Worm (Caenorhabditis elegans) whole organism, L4 larva: ENCODE measurements around the gene crh-1.

Experiments used
- ZK337.2 ChIP-seq: fragments of 200-800 bp; sonication (Bioruptor generic); IDR thresholded peaks from 2 replicates; pipeline ENCODE4 v1.3.6; 2022; ENCODE audit warnings: missing genetic modification reagents, missing genetic modification characterization, missing compliant biosample characterization
- ama-1 ChIP-seq: fragments of 150-350 bp; optimal IDR thresholded peaks from 2 replicates; lab custom pipeline; 2014; ENCODE audit warnings: inconsistent platforms, mixed read lengths
- arid-1 ChIP-seq: fragments of 200-800 bp; sonication (Bioruptor generic); conservative IDR thresholded peaks from 2 replicates; pipeline ENCODE4 v1.3.6; 2022; ENCODE audit warnings: missing genetic modification reagents, missing genetic modification characterization, missing compliant biosample characterization
- ceh-28 ChIP-seq: fragments of 150-350 bp; optimal IDR thresholded peaks from 2 replicates; lab custom pipeline; 2014; ENCODE audit warnings: missing biosample characterization, missing genetic modification reagents, missing genetic modification characterization
- ceh-44 ChIP-seq: fragments of 200-800 bp; sonication (Bioruptor generic); IDR thresholded peaks from 2 replicates; pipeline ENCODE4 v1.3.6; 2022; ENCODE audit warnings: missing genetic modification reagents, missing genetic modification characterization, missing compliant biosample characterization
- ces-1 ChIP-seq: fragments of 150-350 bp; sonication (generic microtip); optimal IDR thresholded peaks from 4 replicates; lab custom pipeline; 2014; ENCODE audit warnings: missing biosample characterization, missing genetic modification reagents, missing genetic modification characterization
- daf-12 ChIP-seq: fragments of 150-350 bp; optimal IDR thresholded peaks from 2 replicates; lab custom pipeline; 2014; ENCODE audit warnings: missing biosample characterization, missing genetic modification reagents, missing genetic modification characterization
- daf-16 ChIP-seq, 3 experiments: sonication (generic microtip); optimal IDR thresholded peaks; 2 replicates each; lab custom pipeline; 2016 to 2017; ENCODE audit warnings: missing genetic modification characterization in 3 of 3, missing genetic modification reagents in 3 of 3, mild to moderate bottlenecking in 2 of 3, missing compliant biosample characterization in 2 of 3, missing biosample characterization in 1 of 3, moderate library complexity in 1 of 3
- dmd-6 ChIP-seq: fragments of 200-800 bp; sonication (Bioruptor generic); IDR thresholded peaks from 2 replicates; pipeline ENCODE4 v1.3.6; 2022; ENCODE audit warnings: missing genetic modification reagents, missing genetic modification characterization, missing compliant biosample characterization
- dpl-1 ChIP-seq: fragments of 150-350 bp; optimal IDR thresholded peaks from 2 replicates; lab custom pipeline; 2014; ENCODE audit warnings: missing biosample characterization, missing genetic modification reagents, missing genetic modification characterization
- dve-1 ChIP-seq: sonication (generic microtip); optimal IDR thresholded peaks from 2 replicates; lab custom pipeline; 2017; ENCODE audit warnings: antibody characterized with exemption, mild to moderate bottlenecking, missing genetic modification characterization, missing compliant biosample characterization; ENCODE audit not compliant: insufficient read depth
- fkh-10 ChIP-seq: fragments of 150-350 bp; optimal IDR thresholded peaks from 2 replicates; lab custom pipeline; 2014; ENCODE audit warnings: missing biosample characterization, missing genetic modification reagents, missing genetic modification characterization
- hlh-11 ChIP-seq: fragments of 200-800 bp; sonication (Bioruptor generic); optimal IDR thresholded peaks from 2 replicates; lab custom pipeline; 2018; ENCODE audit warnings: mild to moderate bottlenecking, missing genetic modification characterization, missing compliant biosample characterization
- hlh-30 ChIP-seq: sonication (generic microtip); optimal IDR thresholded peaks from 2 replicates; lab custom pipeline; 2017; ENCODE audit warnings: antibody characterized with exemption, mild to moderate bottlenecking, missing genetic modification characterization, missing compliant biosample characterization; ENCODE audit not compliant: insufficient read depth
- hmg-1.1 ChIP-seq: fragments of 200-800 bp; sonication (Bioruptor generic); IDR thresholded peaks from 2 replicates; pipeline ENCODE4 v1.3.6; 2022; ENCODE audit warnings: missing genetic modification reagents, missing genetic modification characterization, missing compliant biosample characterization
- jun-1 ChIP-seq: fragments of 150-350 bp; optimal IDR thresholded peaks from 2 replicates; lab custom pipeline; 2014; ENCODE audit warnings: missing biosample characterization, missing genetic modification reagents, missing genetic modification characterization
- lin-1 ChIP-seq: fragments of 200-800 bp; sonication (Bioruptor generic); IDR thresholded peaks from 2 replicates; pipeline ENCODE4 v1.3.6; 2022; ENCODE audit warnings: missing genetic modification reagents, missing genetic modification characterization, missing compliant biosample characterization
- lin-13 ChIP-seq: fragments of 150-350 bp; optimal IDR thresholded peaks from 2 replicates; lab custom pipeline; 2014; ENCODE audit warnings: missing biosample characterization, missing genetic modification reagents, missing genetic modification characterization
- lin-38 ChIP-seq: fragments of 200-800 bp; sonication (Bioruptor generic); IDR thresholded peaks from 2 replicates; pipeline ENCODE4 v1.3.6; 2022; ENCODE audit warnings: missing genetic modification reagents, missing genetic modification characterization, missing compliant biosample characterization
- lin-39 ChIP-seq: fragments of 150-350 bp; optimal IDR thresholded peaks from 2 replicates; lab custom pipeline; 2014; ENCODE audit warnings: missing biosample characterization, missing genetic modification reagents, missing genetic modification characterization
- lsy-2 ChIP-seq, 2 experiments: fragments of 150-350 bp in 1 of 2; sonication (generic microtip) in 1 of 2; optimal IDR thresholded peaks; 2 replicates each; lab custom pipeline; 2014 to 2017; ENCODE audit warnings: missing biosample characterization in 2 of 2, missing genetic modification characterization in 2 of 2
- madf-5 ChIP-seq, 2 experiments: fragments of 200-800 bp; sonication (Bioruptor generic); IDR thresholded peaks; 2 replicates each; pipeline ENCODE4 v1.3.6; 2022; ENCODE audit warnings: missing compliant biosample characterization in 2 of 2, missing genetic modification characterization in 2 of 2
- madf-9 ChIP-seq: fragments of 200-800 bp; sonication (Bioruptor generic); conservative IDR thresholded peaks from 2 replicates; pipeline ENCODE4 v1.3.6; 2022; ENCODE audit warnings: missing genetic modification reagents, missing genetic modification characterization, missing compliant biosample characterization
- mdl-1 ChIP-seq, 2 experiments: fragments of 150-350 bp in 1 of 2; sonication (generic microtip) in 1 of 2; optimal IDR thresholded peaks; 2 replicates each; lab custom pipeline; 2014 to 2017; ENCODE audit warnings: missing biosample characterization in 2 of 2, missing genetic modification characterization in 2 of 2
- mep-1 ChIP-seq: fragments of 150-350 bp; sonication (generic microtip); optimal IDR thresholded peaks from 3 replicates; lab custom pipeline; 2014; ENCODE audit warnings: missing biosample characterization, missing genetic modification characterization
- mes-2 ChIP-seq: sonication (generic microtip); optimal IDR thresholded peaks from 2 replicates; lab custom pipeline; 2016; ENCODE audit warnings: missing genotype, mild to moderate bottlenecking, missing genetic modification characterization, missing compliant biosample characterization; ENCODE audit not compliant: poor library complexity, severe bottlenecking
- nhr-102 ChIP-seq: sonication (generic microtip); optimal IDR thresholded peaks from 2 replicates; lab custom pipeline; 2016; ENCODE audit warnings: mild to moderate bottlenecking, missing genetic modification characterization, moderate library complexity, missing compliant biosample characterization
- nhr-28 ChIP-seq: fragments of 150-350 bp; optimal IDR thresholded peaks from 2 replicates; lab custom pipeline; 2014; ENCODE audit warnings: missing biosample characterization, missing genetic modification characterization
- nhr-6 ChIP-seq: fragments of 150-350 bp; optimal IDR thresholded peaks from 2 replicates; lab custom pipeline; 2014; ENCODE audit warnings: missing biosample characterization, missing genetic modification characterization
- nhr-77 ChIP-seq: fragments of 150-350 bp; optimal IDR thresholded peaks from 2 replicates; lab custom pipeline; 2014; ENCODE audit warnings: missing biosample characterization, missing genetic modification characterization
- pha-4 ChIP-seq, 2 experiments: fragments of 150-350 bp in 1 of 2; fragments of 200-800 bp in 1 of 2; sonication (Bioruptor generic) in 1 of 2; IDR thresholded peaks in 1 of 2; optimal IDR thresholded peaks in 1 of 2; 2 replicates each; pipeline versions ENCODE4 v1.3.6 to Lab custom; 2014 to 2022; ENCODE audit warnings: missing genetic modification characterization in 2 of 2, missing genetic modification reagents in 2 of 2, missing biosample characterization in 1 of 2, missing compliant biosample characterization in 1 of 2
- set-16 ChIP-seq: fragments of 200-800 bp; sonication (Bioruptor generic); IDR thresholded peaks from 2 replicates; pipeline ENCODE4 v1.3.6; 2022; ENCODE audit warnings: missing genetic modification reagents, missing genetic modification characterization, missing compliant biosample characterization
- skn-1 ChIP-seq: fragments of 150-350 bp; optimal IDR thresholded peaks from 2 replicates; lab custom pipeline; 2014; ENCODE audit warnings: missing biosample characterization, missing genetic modification characterization
- snpc-4 ChIP-seq: fragments of 150-350 bp; optimal IDR thresholded peaks from 2 replicates; lab custom pipeline; 2014; ENCODE audit warnings: missing biosample characterization, missing genetic modification characterization
- tag-97 ChIP-seq: fragments of 200-800 bp; sonication (Bioruptor generic); IDR thresholded peaks from 2 replicates; pipeline ENCODE4 v1.3.6; 2022; ENCODE audit warnings: missing genetic modification characterization, missing compliant biosample characterization
- unc-130 ChIP-seq: sonication (generic microtip); optimal IDR thresholded peaks from 2 replicates; lab custom pipeline; 2016; ENCODE audit warnings: missing genetic modification reagents, missing genetic modification characterization, missing compliant biosample characterization
- zip-11 ChIP-seq: fragments of 200-800 bp; sonication (Bioruptor generic); IDR thresholded peaks from 2 replicates; pipeline ENCODE4 v1.3.6; 2022; ENCODE audit warnings: missing genetic modification characterization, missing compliant biosample characterization

Gene crh-1

ce11 chrIII:11706665-11707064, 49.1 kb downstream of the crh-1 start, which contains the start of gene col-96:
col-96 (minus strand) TSS chrIII:11706765.
- TF ChIP-seq dpl-1 (no peak), skn-1 (tag; lab: Kevin White, UChicago) (no peak), jun-1 (no peak), set-16 (GFP tag; lab: Robert Waterston, UW) (no peak), ZK337.2 (no peak), nhr-102 (tag; lab: Kevin White, UChicago) (no peak)
- TF ChIP-seq, all 104 proteins: peak for 0

ce11 chrIII:11708722-11709121, 51.2 kb downstream of the crh-1 start, which contains the start of gene Y41C4A.8:
Y41C4A.8 (minus strand) TSS chrIII:11708822.
- no peak for TF ChIP-seq hmg-1.1 (GFP tag; lab: Robert Waterston, UW)
- no peak for TF ChIP-seq mes-2 (tag; lab: Kevin White, UChicago)
- no peak for TF ChIP-seq snpc-4 (tag; lab: Kevin White, UChicago)
- no peak for TF ChIP-seq zip-11 (GFP tag; lab: Robert Waterston, UW)
- TF ChIP-seq ceh-44 (GFP tag; lab: Robert Waterston, UW): no peak
- TF ChIP-seq arid-1 (GFP tag; lab: Robert Waterston, UW): no peak
- no peak for TF ChIP-seq nhr-6 (tag; lab: Kevin White, UChicago)
- TF ChIP-seq jun-1: no peak
- TF ChIP-seq, all 104 proteins: peak for 0

ce11 chrIII:11718548-11718947, 61.0 kb downstream of the crh-1 start, which contains the start of gene Y41C4A.9:
Y41C4A.9 (minus strand) TSS chrIII:11718645.
- peak; percentile 68 for TF ChIP-seq lin-38 (GFP tag; lab: Robert Waterston, UW)
- no peak for TF ChIP-seq tag-97 (GFP tag; lab: Robert Waterston, UW)
- peak; percentile 4 for TF ChIP-seq ama-1
- no peak for TF ChIP-seq daf-12
- TF ChIP-seq ces-1 (GFP tag; lab: Kevin White, UChicago): no peak
- no peak for TF ChIP-seq daf-16 (GFP tag; optimal IDR thresholded peaks at IDR 0.05; lab: Kevin White, UChicago)
- TF ChIP-seq daf-16 (tag; optimal IDR thresholded peaks at IDR 0.05; lab: Kevin White, UChicago): peak; percentile 11
- TF ChIP-seq mes-2 (tag; lab: Kevin White, UChicago): peak; percentile 57
- TF ChIP-seq hlh-11 (tag; lab: Kevin White, UChicago): no peak
- no peak for TF ChIP-seq unc-130
- no peak for TF ChIP-seq lin-1

DNA sequence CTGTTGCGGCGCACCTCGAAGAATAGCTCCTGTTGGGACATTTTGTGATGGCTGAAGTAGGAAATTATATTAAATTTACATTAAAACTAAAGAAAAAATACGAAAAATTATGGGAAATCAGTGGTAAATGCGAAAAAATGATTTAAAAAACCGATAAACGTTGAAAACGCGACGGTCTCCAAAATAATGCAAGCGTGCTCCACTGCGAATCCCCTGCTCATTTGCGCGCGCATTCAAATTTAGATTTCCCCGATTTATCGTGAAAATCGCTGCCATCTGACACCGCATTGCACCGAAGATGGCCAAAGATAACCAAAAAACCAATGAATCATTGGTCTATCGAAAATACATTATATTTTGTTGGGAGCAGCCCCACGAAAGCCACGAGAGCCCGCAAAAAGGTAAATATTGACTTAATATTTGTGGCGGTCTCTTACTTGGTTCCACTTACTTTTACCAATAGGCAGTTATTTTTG, 61.9 kb downstream of the crh-1 start, which contains the start of the genes elb-1 and Y41C4A.11:
Gene elb-1 (minus strand): TSS at position 51 of the 476 bp plus-strand sequence.
Gene Y41C4A.11 (plus strand): TSS at position 461 of the 476 bp plus-strand sequence.
- no peak for TF ChIP-seq dmd-6 (GFP tag; lab: Robert Waterston, UW)
- no peak for TF ChIP-seq madf-5 (GFP tag; IDR thresholded peaks at IDR 0.05; lab: Robert Waterston, UW)
- TF ChIP-seq dpl-1: peak; percentile 96
- peak; percentile 5 for TF ChIP-seq fkh-10 (GFP tag; lab: Kevin White, UChicago)
- TF ChIP-seq lin-38 (GFP tag; lab: Robert Waterston, UW): peak; percentile 97
- TF ChIP-seq dve-1 (tag; lab: Kevin White, UChicago): peak; percentile 36
- TF ChIP-seq nhr-77: peak; percentile 31
- no peak for TF ChIP-seq pha-4 (GFP tag; IDR thresholded peaks at IDR 0.05; lab: Robert Waterston, UW)
- peak; percentile 88 for TF ChIP-seq pha-4 (tag; optimal IDR thresholded peaks at IDR 0.05; lab: Kevin White, UChicago)
- TF ChIP-seq nhr-102 (tag; lab: Kevin White, UChicago): peak; percentile 50
- no peak for TF ChIP-seq lin-39 (tag; lab: Kevin White, UChicago)
- peak; percentile 47 for TF ChIP-seq mep-1 (tag; lab: Kevin White, UChicago)
- peak in 1 of 2 experiments; percentile 72 for TF ChIP-seq lsy-2 (tag; optimal IDR thresholded peaks at IDR 0.05; lab: Kevin White, UChicago)
- TF ChIP-seq mdl-1 (tag; optimal IDR thresholded peaks at IDR 0.05; lab: Kevin White, UChicago): peak in 1 of 2 experiments; percentile 8
- TF ChIP-seq lin-13 (GFP tag; lab: Kevin White, UChicago): peak; percentile 34
- TF ChIP-seq mes-2 (tag; lab: Kevin White, UChicago): peak; percentile 69
- peak; percentile 43 for TF ChIP-seq nhr-28
- TF ChIP-seq nhr-6 (tag; lab: Kevin White, UChicago): peak; percentile 29
- TF ChIP-seq ZK337.2: no peak
- TF ChIP-seq madf-9 (GFP tag; lab: Robert Waterston, UW): 0 out of 2 replicates have a peak, but pooled peaks have one; percentile 13
- TF ChIP-seq hmg-1.1 (GFP tag; lab: Robert Waterston, UW): peak; percentile 59; the same call in 1 of the 2 replicates
- TF ChIP-seq hlh-30: peak; percentile 69
- TF ChIP-seq ceh-28 (tag; lab: Kevin White, UChicago): no peak
- TF ChIP-seq daf-16 (GFP tag; optimal IDR thresholded peaks at IDR 0.05; lab: Kevin White, UChicago): no peak
- peak; percentile 3 for TF ChIP-seq daf-16 (tag; optimal IDR thresholded peaks at IDR 0.05; lab: Kevin White, UChicago)
